Worm (Caenorhabditis elegans) whole organism, early embryonic: ENCODE results near the gene C03G5.14.

Experiments
- B0310.2 ChIP-seq: sonication (generic microtip); optimal IDR thresholded peaks from 2 replicates; lab custom pipeline; 2016; ENCODE audit warnings: mild to moderate bottlenecking, missing genetic modification characterization, missing compliant biosample characterization
- F13C5.2 ChIP-seq: sonication (generic microtip); optimal IDR thresholded peaks from 2 replicates; lab custom pipeline; 2017; ENCODE audit warnings: mild to moderate bottlenecking, missing genetic modification characterization, inconsistent platforms, missing compliant biosample characterization
- aly-1 ChIP-seq: sonication (generic microtip); optimal IDR thresholded peaks from 2 replicates; lab custom pipeline; 2016; ENCODE audit warnings: missing genetic modification characterization, missing compliant biosample characterization
- ama-1 ChIP-seq: fragments of 150-350 bp; optimal IDR thresholded peaks from 2 replicates; lab custom pipeline; 2014
- ceh-13 ChIP-seq: fragments of 200-800 bp; sonication (Bioruptor generic); optimal IDR thresholded peaks from 2 replicates; lab custom pipeline; 2018; ENCODE audit warnings: mild to moderate bottlenecking, missing genetic modification characterization, missing compliant biosample characterization
- ceh-36 ChIP-seq: sonication (generic microtip); optimal IDR thresholded peaks from 2 replicates; lab custom pipeline; 2016; ENCODE audit warnings: missing genetic modification characterization, inconsistent platforms, missing compliant biosample characterization
- flt-1 ChIP-seq: fragments of 200-800 bp; sonication (Bioruptor generic); IDR thresholded peaks from 2 replicates; pipeline ENCODE4 v1.3.6; 2022; ENCODE audit warnings: missing genetic modification characterization, missing compliant biosample characterization
- hmbx-1 ChIP-seq: sonication (generic microtip); optimal IDR thresholded peaks from 2 replicates; lab custom pipeline; 2016; ENCODE audit warnings: mild to moderate bottlenecking, missing genetic modification characterization, missing compliant biosample characterization
- hmg-4 ChIP-seq: fragments of 200-800 bp; sonication (Bioruptor generic); optimal IDR thresholded peaks from 2 replicates; lab custom pipeline; 2018; ENCODE audit warnings: mild to moderate bottlenecking, missing genetic modification characterization, missing compliant biosample characterization
- hnd-1 ChIP-seq: sonication (generic microtip); optimal IDR thresholded peaks from 2 replicates; lab custom pipeline; 2016; ENCODE audit warnings: missing genetic modification characterization, missing compliant biosample characterization
- pes-1 ChIP-seq: fragments of 200-800 bp; sonication (Bioruptor generic); IDR thresholded peaks from 2 replicates; pipeline ENCODE4 v1.3.6; 2022; ENCODE audit warnings: missing genetic modification reagents, missing genetic modification characterization, missing compliant biosample characterization
- sea-1 ChIP-seq: fragments of 200-800 bp; sonication (Bioruptor generic); conservative IDR thresholded peaks from 2 replicates; pipeline ENCODE4 v1.3.6; 2022; ENCODE audit warnings: missing genetic modification characterization, missing compliant biosample characterization
- tra-4 ChIP-seq: sonication (generic microtip); optimal IDR thresholded peaks from 2 replicates; lab custom pipeline; 2017; ENCODE audit warnings: missing genetic modification characterization, missing compliant biosample characterization

The C03G5.14 gene

DNA sequence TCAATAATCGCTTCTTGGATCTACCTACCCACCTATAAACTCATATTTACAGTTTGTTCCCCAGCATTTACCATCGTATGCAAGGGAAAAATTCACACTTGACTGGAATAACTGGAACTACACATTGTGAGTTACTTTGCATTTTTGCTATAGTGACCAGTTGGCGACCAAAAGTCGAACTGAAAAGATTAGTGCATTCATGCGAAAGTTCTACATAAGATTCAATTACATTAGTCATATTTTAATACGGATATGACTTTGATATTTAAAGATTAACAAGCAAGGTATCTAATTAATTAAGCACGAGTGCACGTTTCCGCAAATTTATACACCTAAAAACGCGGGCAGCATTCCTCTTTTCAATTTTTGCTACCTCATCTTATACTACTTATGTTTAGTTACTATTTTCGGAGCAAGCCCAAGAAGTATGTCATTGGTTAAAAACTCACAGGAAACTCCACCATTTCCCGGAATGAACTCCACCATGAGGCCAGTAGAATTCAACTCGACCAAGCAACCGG is 49.3 kb downstream of the C03G5.14 start, which contains the start of gene jmjd-3.1:
Gene jmjd-3.1 (plus strand): TSS at position 51 of the 521 bp plus-strand sequence.
- no peak for TF ChIP-seq flt-1 (GFP tag; lab: Robert Waterston, UW)
- TF ChIP-seq ceh-36 (tag; lab: Kevin White, UChicago): no peak
- TF ChIP-seq ceh-13: no peak
- TF ChIP-seq hnd-1 (tag; lab: Kevin White, UChicago): no peak
- no peak for TF ChIP-seq ama-1 (lab: Kevin White, UChicago)
- TF ChIP-seq pes-1: no peak
- TF ChIP-seq B0310.2 (tag; lab: Kevin White, UChicago): no peak
- no peak for TF ChIP-seq sea-1 (GFP tag; lab: Robert Waterston, UW)
- TF ChIP-seq F13C5.2 (tag; lab: Kevin White, UChicago): no peak
- TF ChIP-seq hmbx-1 (tag; lab: Kevin White, UChicago): no peak
- TF ChIP-seq aly-1: no peak
- TF ChIP-seq hmg-4 (GFP tag; lab: Kevin White, UChicago): no peak
- no peak for TF ChIP-seq tra-4 (tag; lab: Kevin White, UChicago)
